Worm (Caenorhabditis elegans) whole organism, dauer: ENCODE data around the gene F08H9.3.

Experiments used
- unc-62 ChIP-seq: sonication (generic microtip); optimal IDR thresholded peaks from 2 replicates; lab custom pipeline; 2017; ENCODE audit warnings: missing biosample characterization, missing genetic modification reagents, missing genetic modification characterization

The F08H9.3 gene

ce11 chrV:14423268-14423667, 39.9 kb downstream of the F08H9.3 start, which contains the start of gene rpoa-12:
Gene rpoa-12 (minus strand): TSS chrV:14423304.
- TF ChIP-seq unc-62 (GFP tag; lab: Kevin White, UChicago): no peak

- no peak for TF ChIP-seq unc-62 (GFP tag; lab: Kevin White, UChicago)
Measured at ce11 chrV:14422317-14422716, 40.8 kb downstream of the F08H9.3 start, which contains the start of gene pas-1. Gene pas-1 (minus strand): TSS chrV:14422618.

ce11 chrV:14421325-14421724, 41.8 kb downstream of the F08H9.3 start, which contains the start of gene dhs-22:
Gene dhs-22 (minus strand): TSS chrV:14421440.
- no peak for TF ChIP-seq unc-62 (GFP tag; lab: Kevin White, UChicago)

- TF ChIP-seq unc-62 (GFP tag; lab: Kevin White, UChicago): no peak
Measured at ce11 chrV:14419855-14420254, 43.3 kb downstream of the F08H9.3 start.

ce11 chrV:14417735-14418134, 45.4 kb downstream of the F08H9.3 start, which contains the start of the genes nxf-2 and set-31:
Gene nxf-2 (minus strand): TSS chrV:14417835.
Gene set-31 (plus strand): TSS chrV:14417903.
- TF ChIP-seq unc-62 (GFP tag; lab: Kevin White, UChicago): no peak

ce11 chrV:14414964-14415564, 48.1 kb downstream of the F08H9.3 start, which contains the start of the genes nxf-1 and C15H11.11:
Gene nxf-1 (minus strand): TSS chrV:14415014.
Gene C15H11.11 (plus strand): TSS chrV:14415499.
- TF ChIP-seq unc-62 (GFP tag; lab: Kevin White, UChicago): no peak

ce11 chrV:14414032-14414431, 49.1 kb downstream of the F08H9.3 start:
- no peak for TF ChIP-seq unc-62 (GFP tag; lab: Kevin White, UChicago)

ce11 chrV:14411989-14412388, 51.1 kb downstream of the F08H9.3 start:
- no peak for TF ChIP-seq unc-62 (GFP tag; lab: Kevin White, UChicago)
